Fruit fly (Drosophila melanogaster) Kc167 (cell line): ENCODE measurements around the gene Nplp3.

Source experiments
- Sin3A ChIP-seq: fragments of >200 bp; optimal IDR thresholded peaks from 2 replicates; lab custom pipeline; 2018; ENCODE audit warnings: missing external identifiers
- h ChIP-seq: fragments of >200 bp; optimal IDR thresholded peaks from 3 replicates; lab custom pipeline; 2018; ENCODE audit warnings: missing external identifiers
- insv ChIP-seq: fragments of >200 bp; optimal IDR thresholded peaks from 3 replicates; lab custom pipeline; 2018; ENCODE audit warnings: missing external identifiers
- psq ChIP-seq: fragments of >200 bp; optimal IDR thresholded peaks from 2 replicates; lab custom pipeline; 2017; ENCODE audit warnings: missing external identifiers
- ttk ChIP-seq: sonication (Bioruptor generic); optimal IDR thresholded peaks from 2 replicates; lab custom pipeline; 2017; ENCODE audit warnings: missing external identifiers

- TF ChIP-seq psq (no peak), ttk (no peak), Sin3A (no peak), h (no peak), insv (lab: Kevin White, UChicago) (no peak)
Observed at dm6 chr3L:16329495-16329894, 11.7 kb downstream of the Nplp3 start, which contains the start of gene CG33061.
